Worm (Caenorhabditis elegans) whole organism, young adult: ENCODE data around the gene C16C4.17.
"Not testable (repeated sequence)": the region's sequence is repeated elsewhere in the genome, so short reads cannot be mapped to it uniquely, and the experiment has no call there.

ENCODE experiments used
- D2030.7 ChIP-seq: fragments of 200-800 bp; sonication (Bioruptor generic); IDR thresholded peaks from 2 replicates; pipeline ENCODE4 v1.3.6; 2022; ENCODE audit warnings: missing genetic modification reagents, missing genetic modification characterization, missing compliant biosample characterization
- K11D2.4 ChIP-seq: fragments of 200-800 bp; sonication (Bioruptor generic); IDR thresholded peaks from 2 replicates; pipeline ENCODE4 v1.3.6; 2022; ENCODE audit warnings: missing genetic modification reagents, missing genetic modification characterization, missing compliant biosample characterization
- attf-6 ChIP-seq: fragments of 200-800 bp; sonication (Bioruptor generic); IDR thresholded peaks from 2 replicates; pipeline ENCODE4 v1.3.6; 2022; ENCODE audit warnings: missing genetic modification reagents, missing genetic modification characterization, missing compliant biosample characterization
- ccch-3 ChIP-seq: fragments of 200-800 bp; sonication (Bioruptor generic); optimal IDR thresholded peaks from 2 replicates; lab custom pipeline; 2018; ENCODE audit warnings: mild to moderate bottlenecking, missing genetic modification characterization, missing compliant biosample characterization
- dpl-1 ChIP-seq: fragments of 150-350 bp; optimal IDR thresholded peaks from 2 replicates; lab custom pipeline; 2014; ENCODE audit warnings: missing biosample characterization, missing genetic modification reagents, missing genetic modification characterization
- egrh-3 ChIP-seq: fragments of 200-800 bp; sonication (Bioruptor generic); IDR thresholded peaks from 2 replicates; pipeline ENCODE4 v1.3.6; 2022; ENCODE audit warnings: missing genetic modification reagents, missing genetic modification characterization, missing compliant biosample characterization
- him-1 ChIP-seq: sonication (generic microtip); optimal IDR thresholded peaks from 2 replicates; lab custom pipeline; 2016; ENCODE audit warnings: missing genotype, missing genetic modification reagents, missing genetic modification characterization, missing compliant biosample characterization
- hlh-26 ChIP-seq: fragments of 200-800 bp; sonication (Bioruptor generic); conservative IDR thresholded peaks from 2 replicates; pipeline ENCODE4 v1.3.6; 2022; ENCODE audit warnings: missing genetic modification reagents, missing genetic modification characterization, missing compliant biosample characterization
- hsf-1 ChIP-seq: fragments of 200-800 bp; sonication (Bioruptor generic); IDR thresholded peaks from 2 replicates; pipeline ENCODE4 v1.3.6; 2022; ENCODE audit warnings: missing genetic modification reagents, missing genetic modification characterization, missing compliant biosample characterization
- lsy-27 ChIP-seq: sonication (generic microtip); optimal IDR thresholded peaks from 2 replicates; lab custom pipeline; 2017; ENCODE audit warnings: missing genetic modification characterization, mild to moderate bottlenecking, missing compliant biosample characterization, antibody characterized with exemption, missing genotype, borderline replicate concordance; ENCODE audit not compliant: insufficient read depth
- mcd-1 ChIP-seq: fragments of 200-800 bp; sonication (Bioruptor generic); IDR thresholded peaks from 2 replicates; pipeline ENCODE4 v1.3.6; 2022; ENCODE audit warnings: missing genetic modification reagents, missing genetic modification characterization, missing compliant biosample characterization
- tbx-9 ChIP-seq: sonication (generic microtip); optimal IDR thresholded peaks from 2 replicates; lab custom pipeline; 2016; ENCODE audit warnings: borderline replicate concordance, missing genetic modification characterization, inconsistent platforms, missing compliant biosample characterization

- not testable (repeated sequence) for TF ChIP-seq attf-6 (GFP tag; lab: Robert Waterston, UW); lsy-27; dpl-1 (GFP tag; lab: Kevin White, UChicago); K11D2.4; ccch-3 (GFP tag; lab: Kevin White, UChicago); egrh-3 (GFP tag; lab: Robert Waterston, UW); hlh-26 (GFP tag; lab: Robert Waterston, UW); D2030.7 (GFP tag; lab: Robert Waterston, UW); hsf-1 (GFP tag; lab: Robert Waterston, UW); tbx-9; him-1 (tag; lab: Kevin White, UChicago); mcd-1 (GFP tag; lab: Robert Waterston, UW)
Observed at ce11 chrII:1823597-1823996, 40.8 kb upstream of the C16C4.17 start.
